Fruit fly (Drosophila melanogaster) S2 (cell line): ENCODE measurements around the gene IA-2.
A peak's percentile ranks its signal among the peaks of the same experiment; 100 is the strongest.

ENCODE experiments used
- CG8478 ChIP-seq: fragments of >200 bp; optimal IDR thresholded peaks from 2 replicates; lab custom pipeline; 2018
- CTCF ChIP-seq, 2 experiments: fragments of >200 bp; optimal IDR thresholded peaks; 2 replicates each; lab custom pipeline; 2018

The IA-2 gene

dm6 chr2L:1036811-1037296 lies 11.0 kb downstream of the IA-2 start, which contains the start of gene gNacalpha:
gNacalpha (plus strand) TSS chr2L:1037246.
- no peak for TF ChIP-seq CG8478 (lab: Kevin White, UChicago)

- no peak for TF ChIP-seq CG8478 (lab: Kevin White, UChicago)
- TF ChIP-seq CTCF (optimal IDR thresholded peaks at IDR 0.05; lab: Kevin White, UChicago), result no peak
Observed at dm6 chr2L:1026797-1027196, 21.1 kb downstream of the IA-2 start, which contains the start of gene CG4375. CG4375 (minus strand) TSS chr2L:1026897.

DNA sequence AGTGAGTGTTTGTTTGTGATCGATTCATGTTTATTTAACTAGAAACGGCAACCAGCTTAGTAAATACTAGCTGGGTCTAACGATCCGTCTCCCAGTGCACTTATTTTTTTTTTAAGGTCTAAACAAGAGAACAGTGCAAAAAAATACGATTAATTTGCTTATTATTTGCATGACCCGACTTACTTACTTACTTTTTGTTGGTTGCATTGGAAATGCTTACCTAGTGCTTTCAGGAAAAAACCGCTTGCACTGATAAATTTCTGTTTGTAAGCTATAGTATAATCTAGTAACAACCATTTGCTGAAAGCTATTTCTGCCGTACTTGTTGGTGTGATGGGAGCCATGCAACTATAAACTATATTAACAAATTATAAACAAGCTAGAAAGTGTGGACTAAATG lies 38.9 kb downstream of the IA-2 start:
- TF ChIP-seq CG8478 (lab: Kevin White, UChicago) (no peak), CTCF (optimal IDR thresholded peaks at IDR 0.05; lab: Kevin White, UChicago) (no peak)

dm6 chr2L:1007840-1008241 lies 40.0 kb downstream of the IA-2 start:
- TF ChIP-seq CTCF (optimal IDR thresholded peaks at IDR 0.05; lab: Kevin White, UChicago), result no peak
- no peak for TF ChIP-seq CG8478 (lab: Kevin White, UChicago)

- TF ChIP-seq CG8478 (lab: Kevin White, UChicago) (no peak), CTCF (optimal IDR thresholded peaks at IDR 0.05; lab: Kevin White, UChicago) (no peak)
Observed at dm6 chr2L:1007142-1007839, 40.6 kb downstream of the IA-2 start.

DNA sequence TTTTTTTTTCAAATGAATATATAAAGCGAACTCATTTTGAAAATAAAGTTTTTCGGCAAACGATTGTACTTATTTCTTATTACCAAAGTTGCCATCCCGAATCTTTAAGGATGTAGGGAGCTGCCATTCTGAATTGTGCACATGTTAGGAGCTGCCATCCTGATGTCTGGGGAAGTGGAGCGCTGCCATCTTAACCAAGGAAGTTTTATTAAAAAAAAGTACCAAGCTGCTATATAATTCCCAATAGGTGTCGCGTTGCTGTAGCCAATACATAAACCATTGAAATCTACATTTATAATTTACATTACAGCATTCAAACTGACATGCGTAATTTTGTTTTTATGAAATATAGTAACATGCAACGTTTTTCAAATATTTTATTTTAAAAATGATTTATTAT lies 41.3 kb downstream of the IA-2 start:
- TF ChIP-seq CG8478 (lab: Kevin White, UChicago), result no peak
- TF ChIP-seq CTCF (optimal IDR thresholded peaks at IDR 0.05; lab: Kevin White, UChicago), result peak; percentile 88 to 94

DNA sequence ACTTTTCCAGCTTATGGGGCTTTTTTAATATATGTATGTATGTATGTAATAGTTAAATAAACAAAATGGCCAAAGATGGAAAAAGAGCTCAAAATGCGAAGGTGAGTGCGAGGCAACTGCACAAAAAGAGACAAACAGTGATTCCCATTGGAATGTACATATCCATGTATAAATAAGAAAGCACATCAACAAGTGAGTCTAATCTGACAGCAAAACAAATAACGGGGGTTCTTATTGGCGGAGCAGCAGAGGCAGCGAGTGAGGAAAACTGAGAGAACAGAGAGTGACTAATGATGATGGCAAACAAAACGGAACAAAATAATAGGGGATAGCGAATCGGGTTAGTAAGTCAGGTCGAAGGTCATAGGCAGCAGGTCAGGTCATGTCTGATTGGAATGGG lies 73.7 kb downstream of the IA-2 start:
- TF ChIP-seq CTCF (optimal IDR thresholded peaks at IDR 0.05; lab: Kevin White, UChicago), result no peak
- no peak for TF ChIP-seq CG8478 (lab: Kevin White, UChicago)

- TF ChIP-seq CG8478 (lab: Kevin White, UChicago) (no peak), CTCF (optimal IDR thresholded peaks at IDR 0.05; lab: Kevin White, UChicago) (no peak)
Observed at dm6 chr2L:963863-964262, 84.0 kb downstream of the IA-2 start.
